Fruit fly (Drosophila melanogaster) whole organism, pupa: ENCODE measurements around the gene CG32986.

Experiments used
- CG10348 ChIP-seq: fragments of 200-800 bp; sonication (Bioruptor generic); IDR thresholded peaks from 2 replicates; pipeline ENCODE4 v1.3.6; 2022; ENCODE audit warnings: missing biosample characterization, missing genetic modification characterization
- CG12605 ChIP-seq: fragments of 200-800 bp; sonication (Bioruptor generic); IDR thresholded peaks from 2 replicates; pipeline ENCODE4 v1.3.6; 2022; ENCODE audit warnings: missing biosample characterization, missing genetic modification characterization
- CG13204 ChIP-seq: fragments of 200-800 bp; sonication (Bioruptor generic); optimal IDR thresholded peaks from 2 replicates; lab custom pipeline; 2018; ENCODE audit warnings: missing biosample characterization, mild to moderate bottlenecking, missing genetic modification characterization, moderate library complexity
- CG14655 ChIP-seq: fragments of 200-800 bp; sonication (Bioruptor generic); optimal IDR thresholded peaks from 3 replicates; lab custom pipeline; 2017; ENCODE audit warnings: mild to moderate bottlenecking, missing biosample characterization, missing genetic modification reagents, missing genetic modification characterization
- CG15710 ChIP-seq: fragments of 200-800 bp; sonication (Bioruptor generic); optimal IDR thresholded peaks from 2 replicates; lab custom pipeline; 2018; ENCODE audit warnings: missing biosample characterization, mild to moderate bottlenecking, missing genetic modification characterization, moderate library complexity
- CG32121 ChIP-seq: fragments of 200-800 bp; sonication (Bioruptor generic); IDR thresholded peaks from 2 replicates; pipeline ENCODE4 v1.3.6; 2022; ENCODE audit warnings: missing biosample characterization, missing genetic modification characterization
- CG34367 ChIP-seq: fragments of 200-800 bp; sonication (Bioruptor generic); optimal IDR thresholded peaks from 2 replicates; lab custom pipeline; 2018; ENCODE audit warnings: missing biosample characterization, mild to moderate bottlenecking, missing genetic modification characterization
- CG9948 ChIP-seq: fragments of 200-800 bp; sonication (Bioruptor generic); optimal IDR thresholded peaks from 2 replicates; lab custom pipeline; 2018; ENCODE audit warnings: missing biosample characterization, mild to moderate bottlenecking, missing genetic modification characterization, moderate library complexity
- D1 ChIP-seq: fragments of 200-800 bp; sonication (Bioruptor generic); optimal IDR thresholded peaks from 2 replicates; lab custom pipeline; 2018; ENCODE audit warnings: missing biosample characterization, mild to moderate bottlenecking, missing genetic modification characterization, moderate library complexity
- EcR ChIP-seq: fragments of 200-800 bp; sonication (Bioruptor generic); optimal IDR thresholded peaks from 3 replicates; lab custom pipeline; 2019; ENCODE audit warnings: missing biosample characterization, missing genetic modification characterization, mild to moderate bottlenecking, moderate library complexity, missing genetic modification reagents
- Ets98B ChIP-seq: fragments of 200-800 bp; sonication (Bioruptor generic); IDR thresholded peaks from 2 replicates; pipeline ENCODE4 v1.3.6; 2022; ENCODE audit warnings: missing biosample characterization, missing genetic modification characterization
- Pif1A ChIP-seq: fragments of 200-800 bp; sonication (Bioruptor generic); optimal IDR thresholded peaks from 3 replicates; lab custom pipeline; 2016; ENCODE audit warnings: missing biosample characterization, missing genetic modification characterization
- Pif1B ChIP-seq: fragments of 200-800 bp; sonication (Bioruptor generic); optimal IDR thresholded peaks from 3 replicates; lab custom pipeline; 2016; ENCODE audit warnings: missing biosample characterization, missing genetic modification characterization
- fd96Ca ChIP-seq: fragments of 200-800 bp; sonication (Bioruptor generic); IDR thresholded peaks from 3 replicates; pipeline ENCODE4 v1.3.6; 2022; ENCODE audit warnings: missing biosample characterization, missing genetic modification characterization

- TF ChIP-seq CG14655 (GFP tag; lab: Kevin White, UChicago) (no peak), CG9948 (tag; lab: Kevin White, UChicago) (no peak), D1 (tag; lab: Kevin White, UChicago) (no peak), Pif1B (GFP tag; lab: Kevin White, UChicago) (no peak), CG10348 (no peak), fd96Ca (GFP tag; lab: Robert Waterston, UW) (peak; percentile 22; the same call in 1 of the 3 replicates), CG15710 (no peak), EcR (peak; percentile 21), Ets98B (GFP tag; lab: Robert Waterston, UW) (peak; percentile 36; the same call in 1 of the 2 replicates), Pif1A (GFP tag; lab: Kevin White, UChicago) (peak; percentile 45), CG32121 (GFP tag; lab: Robert Waterston, UW) (no peak), CG34367 (no peak), CG12605 (no peak), CG13204 (GFP tag; lab: Kevin White, UChicago) (peak; percentile 93)
These were observed 37.2 kb upstream of the CG32986 start, which contains the start of gene SoxN for dm6 chr2L:8825222-8825869.
